Worm (Caenorhabditis elegans) whole organism, mixed stage, embryonic: ENCODE results near the gene F32A5.8.

ENCODE experiments used
- bed-3 ChIP-seq: fragments of 200-800 bp; sonication (Bioruptor generic); optimal IDR thresholded peaks from 3 replicates; lab custom pipeline; 2018; ENCODE audit warnings: mild to moderate bottlenecking, missing genetic modification characterization, moderate library complexity, missing compliant biosample characterization
- blmp-1 ChIP-seq: fragments of 150-350 bp; optimal IDR thresholded peaks from 2 replicates; lab custom pipeline; 2014; ENCODE audit warnings: missing biosample characterization, missing genetic modification characterization
- drap-1 ChIP-seq: fragments of 200-800 bp; sonication (Bioruptor generic); optimal IDR thresholded peaks from 3 replicates; lab custom pipeline; 2018; ENCODE audit warnings: mild to moderate bottlenecking, missing genetic modification characterization, missing compliant biosample characterization
- elt-3 ChIP-seq: fragments of 150-350 bp; optimal IDR thresholded peaks from 2 replicates; lab custom pipeline; 2014; ENCODE audit warnings: missing biosample characterization, missing genetic modification characterization
- flh-1 ChIP-seq: fragments of 200-800 bp; sonication (Bioruptor generic); optimal IDR thresholded peaks from 2 replicates; lab custom pipeline; 2018; ENCODE audit warnings: mild to moderate bottlenecking, missing genetic modification characterization, moderate library complexity, missing compliant biosample characterization
- lin-13 ChIP-seq: fragments of 150-350 bp; optimal IDR thresholded peaks from 2 replicates; lab custom pipeline; 2014; ENCODE audit warnings: missing biosample characterization, missing genetic modification characterization
- lsy-2 ChIP-seq: fragments of 150-350 bp; optimal IDR thresholded peaks from 2 replicates; lab custom pipeline; 2014; ENCODE audit warnings: missing biosample characterization, missing genetic modification characterization
- mab-5 ChIP-seq: fragments of 150-350 bp; optimal IDR thresholded peaks from 2 replicates; lab custom pipeline; 2014; ENCODE audit warnings: missing biosample characterization, missing genetic modification characterization
- nhr-12 ChIP-seq: fragments of 150-350 bp; optimal IDR thresholded peaks from 2 replicates; lab custom pipeline; 2014; ENCODE audit warnings: missing biosample characterization, missing genetic modification characterization
- nhr-28 ChIP-seq: fragments of 150-350 bp; optimal IDR thresholded peaks from 2 replicates; lab custom pipeline; 2014; ENCODE audit warnings: missing biosample characterization, missing genetic modification characterization
- pha-4 ChIP-seq: fragments of 150-350 bp; optimal IDR thresholded peaks from 2 replicates; lab custom pipeline; 2018; ENCODE audit warnings: missing biosample characterization, missing genetic modification reagents, missing genetic modification characterization
- snpc-4 ChIP-seq: fragments of 150-350 bp; optimal IDR thresholded peaks from 2 replicates; lab custom pipeline; 2014; ENCODE audit warnings: missing biosample characterization, missing genetic modification characterization
- unc-120 ChIP-seq: sonication (generic microtip); optimal IDR thresholded peaks from 2 replicates; lab custom pipeline; 2017; ENCODE audit warnings: missing genetic modification characterization, missing compliant biosample characterization; ENCODE audit not compliant: poor library complexity, severe bottlenecking
- unc-39 ChIP-seq: fragments of 150-350 bp; optimal IDR thresholded peaks from 2 replicates; lab custom pipeline; 2014; ENCODE audit warnings: missing biosample characterization, missing genetic modification characterization

DNA sequence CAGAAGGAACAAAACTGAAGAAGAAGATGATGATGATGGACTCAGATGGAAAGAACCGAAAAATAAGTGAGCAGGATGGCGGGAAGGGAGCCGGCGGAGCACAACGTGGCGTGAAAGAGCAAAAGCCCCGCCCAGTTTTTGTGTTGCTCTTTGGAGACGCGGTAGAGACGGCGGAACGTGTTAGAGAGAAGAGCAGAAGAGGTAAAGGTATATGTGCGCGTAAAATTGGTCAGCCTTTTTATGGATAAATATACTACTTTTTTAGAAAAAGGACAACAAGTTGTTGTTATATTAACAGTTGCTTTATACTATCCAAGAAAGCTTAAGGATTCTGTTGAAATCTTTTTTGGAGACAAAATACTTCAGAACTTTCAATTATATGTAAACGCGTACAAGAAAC, 38.9 kb upstream of the F32A5.8 start, which contains the start of gene E04F6.10:
- no peak for TF ChIP-seq unc-39 (tag; lab: Kevin White, UChicago)
- TF ChIP-seq nhr-28 (tag; lab: Kevin White, UChicago) = no peak
- TF ChIP-seq snpc-4 (tag; lab: Kevin White, UChicago) = no peak
- no peak for TF ChIP-seq lsy-2 (tag; lab: Kevin White, UChicago)
- TF ChIP-seq unc-120 = no peak
- no peak for TF ChIP-seq mab-5 (tag; lab: Kevin White, UChicago)
- no peak for TF ChIP-seq elt-3 (tag; lab: Kevin White, UChicago)
- no peak for TF ChIP-seq bed-3 (GFP tag; lab: Kevin White, UChicago)
- TF ChIP-seq blmp-1 (tag; lab: Kevin White, UChicago) = no peak
- no peak for TF ChIP-seq flh-1 (GFP tag; lab: Kevin White, UChicago)
- TF ChIP-seq nhr-12 = no peak
- TF ChIP-seq drap-1 (GFP tag; lab: Kevin White, UChicago) = no peak
- TF ChIP-seq lin-13 (tag; lab: Kevin White, UChicago) = no peak
- TF ChIP-seq pha-4 (tag; lab: Kevin White, UChicago) = no peak
